Worm (Caenorhabditis elegans): ENCODE measurements around the gene clec-2.

clec-2 gene

ce11 chrII:3052843-3053242 lies 29.6 kb upstream of the clec-2 start:
- TF ChIP-seq tab-1 (GFP tag; IDR thresholded peaks at IDR 0.05) (no peak), ztf-23 (GFP tag; IDR thresholded peaks at IDR 0.05) (no peak), T22C8.4 (GFP tag; IDR thresholded peaks at IDR 0.05) (no peak), flt-1 (GFP tag; IDR thresholded peaks at IDR 0.05) (no peak), med-1 (GFP tag; optimal IDR thresholded peaks at IDR 0.05; ENCODE audit: insufficient read depth) (no peak), klf-2 (GFP tag; conservative IDR thresholded peaks at IDR 0.05) (no peak), ztf-29 (GFP tag; IDR thresholded peaks at IDR 0.05) (no peak), cog-1 (tag; optimal IDR thresholded peaks at IDR 0.05) (no peak), ref-1 (GFP tag; conservative IDR thresholded peaks at IDR 0.05) (no peak)

- no peak for TF ChIP-seq ztf-23 (GFP tag; IDR thresholded peaks at IDR 0.05)
- no peak for TF ChIP-seq klf-2 (GFP tag; conservative IDR thresholded peaks at IDR 0.05)
- TF ChIP-seq T22C8.4 (GFP tag; IDR thresholded peaks at IDR 0.05) = no peak
- no peak for TF ChIP-seq cog-1 (tag; optimal IDR thresholded peaks at IDR 0.05)
- TF ChIP-seq tab-1 (GFP tag; IDR thresholded peaks at IDR 0.05) = no peak
- TF ChIP-seq flt-1 (GFP tag; IDR thresholded peaks at IDR 0.05) = no peak
- no peak for TF ChIP-seq ref-1 (GFP tag; conservative IDR thresholded peaks at IDR 0.05)
- TF ChIP-seq ztf-29 (GFP tag; IDR thresholded peaks at IDR 0.05) = no peak
- no peak for TF ChIP-seq med-1 (GFP tag; optimal IDR thresholded peaks at IDR 0.05; ENCODE audit: insufficient read depth)
Observed at ce11 chrII:3051332-3051731, 28.1 kb upstream of the clec-2 start.

DNA sequence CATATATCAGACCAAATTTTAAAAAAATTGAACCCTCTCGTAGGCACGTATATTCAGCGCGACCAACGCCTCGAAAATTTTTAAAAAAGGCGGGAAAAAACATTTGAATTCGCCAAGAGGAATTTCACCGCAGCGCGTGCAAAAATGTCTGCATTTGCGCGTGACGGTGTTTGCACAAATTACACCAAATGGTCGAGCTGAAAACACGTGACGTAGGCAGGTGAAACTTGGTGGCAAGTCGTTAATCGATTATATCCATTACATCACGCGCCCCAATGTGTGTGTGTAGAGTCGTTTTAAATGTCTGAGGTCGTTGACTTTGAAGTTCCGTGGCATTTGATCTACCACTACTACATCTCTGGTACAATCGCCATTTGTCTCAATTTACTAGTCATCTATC lies 27.5 kb upstream of the clec-2 start, which contains the start of gene sri-31:
sri-31 (plus strand) TSS at position 301 of the 400 bp plus-strand sequence.
- TF ChIP-seq ref-1 (GFP tag; conservative IDR thresholded peaks at IDR 0.05) (no peak), tab-1 (GFP tag; IDR thresholded peaks at IDR 0.05) (no peak), cog-1 (tag; optimal IDR thresholded peaks at IDR 0.05) (no peak), ztf-29 (GFP tag; IDR thresholded peaks at IDR 0.05) (no peak), T22C8.4 (GFP tag; IDR thresholded peaks at IDR 0.05) (no peak), med-1 (GFP tag; optimal IDR thresholded peaks at IDR 0.05; ENCODE audit: insufficient read depth) (no peak), ztf-23 (GFP tag; IDR thresholded peaks at IDR 0.05) (no peak), flt-1 (GFP tag; IDR thresholded peaks at IDR 0.05) (no peak), klf-2 (GFP tag; conservative IDR thresholded peaks at IDR 0.05) (no peak)

DNA sequence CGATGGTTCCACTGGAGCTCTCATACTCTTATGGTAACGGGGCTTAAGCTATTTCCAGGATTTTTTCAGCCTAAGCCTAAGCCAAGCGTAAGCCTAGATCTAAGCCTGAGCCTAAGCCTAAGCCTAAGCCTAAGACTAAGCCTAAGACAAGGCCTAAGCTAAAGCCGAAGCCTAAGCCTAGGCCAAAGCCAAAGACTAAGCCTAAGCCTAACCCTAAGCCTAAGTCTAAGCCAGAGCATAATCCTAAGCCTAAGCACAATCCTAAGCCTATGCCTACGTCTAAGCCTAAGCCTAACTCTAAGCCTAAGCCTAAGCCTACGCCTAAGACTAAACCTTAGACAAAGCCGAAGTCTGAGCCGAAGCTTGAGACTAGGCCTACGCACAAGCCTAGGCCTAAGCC lies 25.8 kb upstream of the clec-2 start:
- TF ChIP-seq klf-2 (GFP tag; conservative IDR thresholded peaks at IDR 0.05) (no peak), ref-1 (GFP tag; conservative IDR thresholded peaks at IDR 0.05) (no peak), T22C8.4 (GFP tag; IDR thresholded peaks at IDR 0.05) (no peak), cog-1 (tag; optimal IDR thresholded peaks at IDR 0.05) (no peak), tab-1 (GFP tag; IDR thresholded peaks at IDR 0.05) (no peak), flt-1 (GFP tag; IDR thresholded peaks at IDR 0.05) (no peak), ztf-23 (GFP tag; IDR thresholded peaks at IDR 0.05) (no peak), med-1 (GFP tag; optimal IDR thresholded peaks at IDR 0.05; ENCODE audit: insufficient read depth) (no peak), ztf-29 (GFP tag; IDR thresholded peaks at IDR 0.05) (no peak)

- TF ChIP-seq ztf-23 (GFP tag; IDR thresholded peaks at IDR 0.05) (no peak), ref-1 (GFP tag; conservative IDR thresholded peaks at IDR 0.05) (no peak), klf-2 (GFP tag; conservative IDR thresholded peaks at IDR 0.05) (no peak), flt-1 (GFP tag; IDR thresholded peaks at IDR 0.05) (no peak), med-1 (GFP tag; optimal IDR thresholded peaks at IDR 0.05; ENCODE audit: insufficient read depth) (no peak), ztf-29 (GFP tag; IDR thresholded peaks at IDR 0.05) (no peak), T22C8.4 (GFP tag; IDR thresholded peaks at IDR 0.05) (no peak), tab-1 (GFP tag; IDR thresholded peaks at IDR 0.05) (no peak), cog-1 (tag; optimal IDR thresholded peaks at IDR 0.05) (no peak)
Observed at ce11 chrII:3048378-3048777, 25.1 kb upstream of the clec-2 start, which contains the start of gene sri-28. TSS of gene sri-28 (plus strand) at chrII:3048678.

DNA sequence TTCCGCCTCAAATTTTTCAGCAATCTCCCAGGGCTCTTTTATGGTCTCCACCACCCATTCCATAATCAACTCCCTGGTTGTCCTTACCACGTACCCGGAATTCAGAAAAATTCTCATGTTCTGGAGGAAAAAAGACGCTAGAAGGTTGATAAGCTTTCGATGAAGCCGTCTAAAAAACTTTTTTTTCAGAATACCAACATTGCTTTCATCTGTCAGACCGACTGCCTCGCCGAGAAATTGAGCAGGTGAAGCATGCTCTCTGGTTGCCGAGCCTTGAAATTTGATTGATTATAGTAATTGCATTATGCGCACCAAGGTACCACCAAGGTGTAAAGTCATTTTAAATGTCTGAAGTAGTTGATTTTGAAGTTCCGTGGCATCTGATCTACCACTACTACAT lies 22.6 kb upstream of the clec-2 start, which contains the start of gene sri-30:
sri-30 (plus strand) TSS at position 301 of the 400 bp plus-strand sequence.
- TF ChIP-seq ref-1 (GFP tag; conservative IDR thresholded peaks at IDR 0.05) (no peak), ztf-23 (GFP tag; IDR thresholded peaks at IDR 0.05) (no peak), klf-2 (GFP tag; conservative IDR thresholded peaks at IDR 0.05) (no peak), med-1 (GFP tag; optimal IDR thresholded peaks at IDR 0.05; ENCODE audit: insufficient read depth) (no peak), flt-1 (GFP tag; IDR thresholded peaks at IDR 0.05) (no peak), cog-1 (tag; optimal IDR thresholded peaks at IDR 0.05) (no peak), tab-1 (GFP tag; IDR thresholded peaks at IDR 0.05) (no peak), T22C8.4 (GFP tag; IDR thresholded peaks at IDR 0.05) (no peak), ztf-29 (GFP tag; IDR thresholded peaks at IDR 0.05) (no peak)

ce11 chrII:3045422-3045821 lies 22.2 kb upstream of the clec-2 start:
- TF ChIP-seq klf-2 (GFP tag; conservative IDR thresholded peaks at IDR 0.05) = no peak
- TF ChIP-seq cog-1 (tag; optimal IDR thresholded peaks at IDR 0.05) = no peak
- TF ChIP-seq ztf-23 (GFP tag; IDR thresholded peaks at IDR 0.05) = no peak
- TF ChIP-seq tab-1 (GFP tag; IDR thresholded peaks at IDR 0.05) = no peak
- no peak for TF ChIP-seq T22C8.4 (GFP tag; IDR thresholded peaks at IDR 0.05)
- no peak for TF ChIP-seq flt-1 (GFP tag; IDR thresholded peaks at IDR 0.05)
- TF ChIP-seq ztf-29 (GFP tag; IDR thresholded peaks at IDR 0.05) = no peak
- no peak for TF ChIP-seq med-1 (GFP tag; optimal IDR thresholded peaks at IDR 0.05; ENCODE audit: insufficient read depth)

- TF ChIP-seq T22C8.4 (GFP tag; IDR thresholded peaks at IDR 0.05) (no peak), flt-1 (GFP tag; IDR thresholded peaks at IDR 0.05) (no peak), ztf-29 (GFP tag; IDR thresholded peaks at IDR 0.05) (no peak), klf-2 (GFP tag; conservative IDR thresholded peaks at IDR 0.05) (no peak), tab-1 (GFP tag; IDR thresholded peaks at IDR 0.05) (no peak), cog-1 (tag; optimal IDR thresholded peaks at IDR 0.05) (no peak), ref-1 (GFP tag; conservative IDR thresholded peaks at IDR 0.05) (no peak), med-1 (GFP tag; optimal IDR thresholded peaks at IDR 0.05; ENCODE audit: insufficient read depth) (no peak), ztf-23 (GFP tag; IDR thresholded peaks at IDR 0.05) (no peak)
Observed at ce11 chrII:3044023-3044422, 20.8 kb upstream of the clec-2 start, which contains the start of gene sri-29. TSS of gene sri-29 (plus strand) at chrII:3044323.

ce11 chrII:3043358-3043757 lies 20.1 kb upstream of the clec-2 start, which contains the start of gene B0454.8:
TSS of gene B0454.8 (minus strand) at chrII:3043458.
- TF ChIP-seq flt-1 (GFP tag; IDR thresholded peaks at IDR 0.05) (no peak), med-1 (GFP tag; optimal IDR thresholded peaks at IDR 0.05; ENCODE audit: insufficient read depth) (no peak), tab-1 (GFP tag; IDR thresholded peaks at IDR 0.05) (no peak), klf-2 (GFP tag; conservative IDR thresholded peaks at IDR 0.05) (no peak)

All from whole organism, midembryonic.